Fruit fly (Drosophila melanogaster) whole organism, embryonic: ENCODE data around the gene Cht5.

Source experiments
- CG1024 ChIP-seq: fragments of 200-800 bp; sonication (Bioruptor generic); IDR thresholded peaks from 2 replicates; pipeline ENCODE4 v1.3.6; 2022; ENCODE audit warnings: missing biosample characterization, missing genetic modification characterization
- CG10959 ChIP-seq: fragments of 200-800 bp; sonication (Bioruptor generic); IDR thresholded peaks from 2 replicates; pipeline ENCODE4 v1.3.6; 2022; ENCODE audit warnings: missing biosample characterization, missing genetic modification characterization
- CG11696 ChIP-seq: fragments of 200-800 bp; sonication (Bioruptor generic); IDR thresholded peaks from 2 replicates; pipeline ENCODE4 v1.3.6; 2022; ENCODE audit warnings: missing biosample characterization, missing genetic modification characterization
- CG13296 ChIP-seq: fragments of 200-800 bp; sonication (Bioruptor generic); optimal IDR thresholded peaks from 3 replicates; lab custom pipeline; 2018; ENCODE audit warnings: missing biosample characterization, mild to moderate bottlenecking, missing genetic modification characterization
- CG17359 ChIP-seq: fragments of 200-800 bp; sonication (Bioruptor generic); optimal IDR thresholded peaks from 3 replicates; lab custom pipeline; 2018; ENCODE audit warnings: missing biosample characterization, mild to moderate bottlenecking, missing genetic modification characterization, moderate library complexity
- CG2116 ChIP-seq: fragments of 200-800 bp; sonication (Bioruptor generic); optimal IDR thresholded peaks from 3 replicates; lab custom pipeline; 2018; ENCODE audit warnings: missing biosample characterization, mild to moderate bottlenecking, missing genetic modification characterization
- CG3281 ChIP-seq: fragments of 200-800 bp; sonication (Bioruptor generic); optimal IDR thresholded peaks from 3 replicates; lab custom pipeline; 2017; ENCODE audit warnings: missing biosample characterization, mild to moderate bottlenecking, missing genetic modification characterization
- CG3407 ChIP-seq: fragments of 200-800 bp; sonication (Bioruptor generic); optimal IDR thresholded peaks from 2 replicates; lab custom pipeline; 2018; ENCODE audit warnings: missing biosample characterization, mild to moderate bottlenecking, missing genetic modification characterization
- CG43689 ChIP-seq: fragments of 200-800 bp; sonication (Bioruptor generic); IDR thresholded peaks from 2 replicates; pipeline ENCODE4 v1.3.6; 2022; ENCODE audit warnings: missing biosample characterization, missing genetic modification characterization
- CG6254 ChIP-seq: fragments of 200-800 bp; sonication (Bioruptor generic); optimal IDR thresholded peaks from 3 replicates; lab custom pipeline; 2017; ENCODE audit warnings: mild to moderate bottlenecking, missing biosample characterization, missing genetic modification reagents, missing genetic modification characterization
- CG7372 ChIP-seq: fragments of 200-800 bp; sonication (Bioruptor generic); IDR thresholded peaks from 2 replicates; pipeline ENCODE4 v1.3.6; 2022; ENCODE audit warnings: missing biosample characterization, missing genetic modification characterization
- CG8359 ChIP-seq: fragments of 200-800 bp; sonication (Bioruptor generic); optimal IDR thresholded peaks from 2 replicates; lab custom pipeline; 2017; ENCODE audit warnings: missing biosample characterization, mild to moderate bottlenecking, missing genetic modification characterization, borderline replicate concordance
- CG8388 ChIP-seq: fragments of 200-800 bp; sonication (Bioruptor generic); optimal IDR thresholded peaks from 2 replicates; lab custom pipeline; 2019; ENCODE audit warnings: missing biosample characterization, mild to moderate bottlenecking, missing genetic modification characterization, moderate library complexity
- CG9817 ChIP-seq: fragments of 200-800 bp; sonication (Bioruptor generic); optimal IDR thresholded peaks from 2 replicates; lab custom pipeline; 2018; ENCODE audit warnings: missing biosample characterization, mild to moderate bottlenecking, missing genetic modification characterization, moderate library complexity
- Dbx ChIP-seq: fragments of 200-800 bp; sonication (Bioruptor generic); IDR thresholded peaks from 3 replicates; pipeline ENCODE4 v1.3.6; 2022; ENCODE audit warnings: missing biosample characterization, missing genetic modification characterization
- Doc2 ChIP-seq: fragments of 200-800 bp; sonication (Bioruptor generic); IDR thresholded peaks from 2 replicates; pipeline ENCODE4 v1.3.6; 2022; ENCODE audit warnings: missing biosample characterization, missing genetic modification characterization
- Ets65A ChIP-seq: fragments of 200-800 bp; sonication (Bioruptor generic); peaks from one replicate; lab custom pipeline; 2016; ENCODE audit warnings: missing biosample characterization, missing genetic modification characterization
- HLHmδ ChIP-seq: fragments of 200-800 bp; sonication (Bioruptor generic); optimal IDR thresholded peaks from 2 replicates; lab custom pipeline; 2018; ENCODE audit warnings: missing biosample characterization, mild to moderate bottlenecking, missing genetic modification characterization, moderate library complexity
- Hr78 ChIP-seq, 2 experiments: fragments of 200-800 bp in 1 of 2; fragments of >200 bp in 1 of 2; sonication (Bioruptor generic) in 1 of 2; optimal IDR thresholded peaks; 2 replicates each; lab custom pipeline; 2017 to 2019; ENCODE audit warnings: missing biosample characterization in 2 of 2, missing genetic modification characterization in 2 of 2, mild to moderate bottlenecking in 1 of 2, moderate library complexity in 1 of 2
- Lhr ChIP-seq: fragments of 200-800 bp; sonication (Bioruptor generic); optimal IDR thresholded peaks from 3 replicates; lab custom pipeline; 2017; ENCODE audit warnings: mild to moderate bottlenecking, missing biosample characterization, missing genetic modification reagents, missing genetic modification characterization
- al ChIP-seq: fragments of 200-800 bp; sonication (Bioruptor generic); IDR thresholded peaks from 2 replicates; pipeline ENCODE4 v1.3.6; 2022; ENCODE audit warnings: missing biosample characterization, missing genetic modification characterization
- caup ChIP-seq: fragments of 200-800 bp; sonication (Bioruptor generic); optimal IDR thresholded peaks from 3 replicates; lab custom pipeline; 2017; ENCODE audit warnings: missing biosample characterization, mild to moderate bottlenecking, missing genetic modification characterization, moderate library complexity; ENCODE audit not compliant: severe bottlenecking
- danr ChIP-seq: fragments of 200-800 bp; sonication (Bioruptor generic); IDR thresholded peaks from 2 replicates; pipeline ENCODE4 v1.3.6; 2022; ENCODE audit warnings: missing biosample characterization, missing genetic modification characterization
- dm ChIP-seq: fragments of 200-800 bp; sonication (Bioruptor generic); optimal IDR thresholded peaks from 3 replicates; lab custom pipeline; 2016; ENCODE audit warnings: missing biosample characterization, missing genetic modification characterization
- dpn ChIP-seq, 2 experiments: fragments of 200-800 bp; sonication (Bioruptor generic); optimal IDR thresholded peaks; 3 replicates each; lab custom pipeline; 2016; ENCODE audit warnings: missing biosample characterization in 2 of 2, missing genetic modification characterization in 2 of 2
- fd64A ChIP-seq: fragments of 200-800 bp; sonication (Bioruptor generic); optimal IDR thresholded peaks from 3 replicates; lab custom pipeline; 2018; ENCODE audit warnings: missing biosample characterization, mild to moderate bottlenecking, missing genetic modification characterization
- gce ChIP-seq: fragments of 200-800 bp; sonication (Bioruptor generic); IDR thresholded peaks from 3 replicates; pipeline ENCODE4 v1.3.6; 2022; ENCODE audit warnings: missing biosample characterization, missing genetic modification characterization
- ind ChIP-seq: fragments of 200-800 bp; sonication (Bioruptor generic); optimal IDR thresholded peaks from 3 replicates; lab custom pipeline; 2016; ENCODE audit warnings: missing biosample characterization, missing genetic modification characterization
- maf-S ChIP-seq: fragments of 200-800 bp; sonication (Bioruptor generic); optimal IDR thresholded peaks from 2 replicates; lab custom pipeline; 2016; ENCODE audit warnings: missing biosample characterization, missing genetic modification characterization
- nau ChIP-seq: fragments of 200-800 bp; sonication (Bioruptor generic); optimal IDR thresholded peaks from 3 replicates; lab custom pipeline; 2017; ENCODE audit warnings: missing biosample characterization, mild to moderate bottlenecking, missing genetic modification characterization, missing genetic modification reagents
- phol ChIP-seq: fragments of 200-800 bp; sonication (Bioruptor generic); optimal IDR thresholded peaks from 3 replicates; lab custom pipeline; 2018; ENCODE audit warnings: missing biosample characterization, mild to moderate bottlenecking, missing genetic modification characterization, moderate library complexity
- pum ChIP-seq: fragments of 200-800 bp; sonication (Bioruptor generic); optimal IDR thresholded peaks from 2 replicates; lab custom pipeline; 2016; ENCODE audit warnings: missing biosample characterization, missing genetic modification characterization
- ranshi ChIP-seq: fragments of 200-800 bp; sonication (Bioruptor generic); IDR thresholded peaks from 2 replicates; pipeline ENCODE4 v1.3.6; 2022; ENCODE audit warnings: missing biosample characterization, missing genetic modification characterization
- sd ChIP-seq: fragments of 200-800 bp; sonication (Bioruptor generic); optimal IDR thresholded peaks from 3 replicates; lab custom pipeline; 2018; ENCODE audit warnings: missing biosample characterization, mild to moderate bottlenecking, missing genetic modification characterization, moderate library complexity
- sisA ChIP-seq: fragments of 200-800 bp; sonication (Bioruptor generic); IDR thresholded peaks from 2 replicates; pipeline ENCODE4 v1.3.6; 2022; ENCODE audit warnings: missing biosample characterization, missing genetic modification characterization
- slp2 ChIP-seq: fragments of 200-800 bp; sonication (Bioruptor generic); optimal IDR thresholded peaks from 2 replicates; lab custom pipeline; 2016; ENCODE audit warnings: missing biosample characterization, missing genetic modification characterization
- sr ChIP-seq: fragments of 200-800 bp; sonication (Bioruptor generic); IDR thresholded peaks from 3 replicates; pipeline ENCODE4 v1.3.6; 2022; ENCODE audit warnings: missing biosample characterization, missing genetic modification characterization
- stwl ChIP-seq: fragments of 200-800 bp; sonication (Bioruptor generic); optimal IDR thresholded peaks from 3 replicates; lab custom pipeline; 2018; ENCODE audit warnings: missing biosample characterization, mild to moderate bottlenecking, missing genetic modification characterization, moderate library complexity
- trem ChIP-seq: fragments of 200-800 bp; optimal IDR thresholded peaks from 3 replicates; lab custom pipeline; 2019; ENCODE audit warnings: missing biosample characterization, mild to moderate bottlenecking, missing genetic modification characterization, moderate library complexity
- ttk ChIP-seq: fragments of 200-800 bp; sonication (Bioruptor generic); IDR thresholded peaks from 2 replicates; pipeline ENCODE4 v2.1.2; 2022; ENCODE audit warnings: missing biosample characterization, missing genetic modification characterization
- usp ChIP-seq: fragments of >200 bp; optimal IDR thresholded peaks from 2 replicates; lab custom pipeline; 2017; ENCODE audit warnings: missing biosample characterization, missing genetic modification characterization
- wdn ChIP-seq: fragments of 200-800 bp; sonication (Bioruptor generic); IDR thresholded peaks from 2 replicates; pipeline ENCODE4 v1.3.6; 2022; ENCODE audit warnings: missing biosample characterization, missing genetic modification characterization
- z ChIP-seq: fragments of 200-800 bp; sonication (Bioruptor generic); IDR thresholded peaks from 3 replicates; pipeline ENCODE4 v1.3.6; 2022; ENCODE audit warnings: missing biosample characterization, missing genetic modification characterization
- zf30C ChIP-seq: fragments of 200-800 bp; sonication (Bioruptor generic); optimal IDR thresholded peaks from 3 replicates; lab custom pipeline; 2018; ENCODE audit warnings: missing biosample characterization, mild to moderate bottlenecking, missing genetic modification characterization

The Cht5 gene

DNA sequence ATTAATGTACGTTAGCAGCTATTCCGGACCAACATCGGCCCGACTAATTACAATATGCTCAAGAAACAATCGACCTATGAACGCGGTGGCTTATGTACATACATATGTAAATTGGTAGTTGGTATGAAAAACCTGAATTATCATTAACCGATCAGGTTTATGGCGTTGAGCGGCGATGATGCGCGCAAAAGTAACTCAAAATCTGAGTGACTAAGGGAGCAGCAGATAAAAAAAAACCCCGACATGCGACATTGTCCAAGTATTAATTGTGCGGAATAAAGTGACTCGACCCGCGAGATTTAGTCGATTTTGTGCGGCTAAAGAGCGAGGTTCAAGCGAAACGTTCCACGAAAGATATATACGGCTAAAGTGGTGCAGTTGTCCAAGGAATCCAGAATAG is 1.9 kb upstream of the Cht5 start, which contains the start of gene CG9312:
CG9312 (plus strand) TSS at position 301 of the 400 bp plus-strand sequence.
- TF ChIP-seq caup (GFP tag; lab: Kevin White, UChicago) (no peak), z (peak; percentile 76; the same call in 1 of the 3 replicates)
- TF ChIP-seq, all 482 proteins: peak for 1

DNA sequence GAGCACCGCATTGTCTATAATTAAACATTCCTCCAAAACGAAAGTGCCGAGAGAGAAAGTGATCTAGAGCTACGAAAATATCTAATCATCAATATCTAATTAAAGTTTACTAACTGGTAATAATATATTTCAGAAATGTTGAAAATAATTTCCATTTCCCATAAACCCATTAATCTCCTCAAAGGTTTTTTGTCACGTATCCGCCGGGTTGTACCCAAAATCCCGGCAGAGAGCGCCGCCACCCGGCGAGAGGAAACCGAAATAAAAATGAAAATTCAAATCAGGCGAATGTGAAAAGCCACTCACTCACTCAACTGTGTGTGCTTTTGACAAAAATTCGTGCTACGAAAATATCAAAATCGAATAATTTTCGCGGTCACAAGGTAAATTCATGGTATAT is 3.8 kb downstream of the Cht5 start, which contains the start of gene CG9297:
CG9297 (plus strand) TSS at position 301 of the 400 bp plus-strand sequence.
- TF ChIP-seq usp (GFP tag; lab: Kevin White, UChicago) (no peak), CG8388 (GFP tag; lab: Kevin White, UChicago) (no peak), slp2 (GFP tag; lab: Kevin White, UChicago) (no peak), fd64A (GFP tag; lab: Kevin White, UChicago) (no peak)

DNA sequence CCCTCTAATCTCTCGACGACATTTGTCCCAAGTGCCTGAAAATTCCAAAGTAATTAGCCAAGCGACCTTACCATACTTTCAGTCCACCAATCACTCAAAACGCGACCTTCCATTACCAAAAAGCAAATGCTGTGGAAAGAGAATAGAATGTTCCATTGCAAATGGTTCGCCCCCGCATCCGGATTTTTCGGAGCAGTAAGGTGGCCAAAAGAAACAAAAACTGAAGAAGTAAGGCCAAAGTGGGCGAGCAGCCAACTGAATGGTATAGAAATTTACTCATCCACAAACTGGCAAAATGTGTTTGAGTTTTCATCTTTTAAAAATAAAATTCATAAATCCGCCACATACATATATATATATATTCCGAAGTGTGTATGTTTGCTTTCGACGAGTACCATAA is 6.0 kb downstream of the Cht5 start:
- peak; percentile 90 for TF ChIP-seq sr (GFP tag; lab: Robert Waterston, UW)
- 0 out of 3 replicates have a peak, but pooled peaks have one; percentile 47 for TF ChIP-seq z
- peak; percentile 59 for TF ChIP-seq sd
- no peak for TF ChIP-seq CG3407 (GFP tag; lab: Kevin White, UChicago)
- TF ChIP-seq Ets65A (GFP tag; lab: Kevin White, UChicago) = peak; percentile 31
- TF ChIP-seq CG13296 (GFP tag; lab: Kevin White, UChicago) = no peak
- TF ChIP-seq, all 482 proteins: peak for 4

DNA sequence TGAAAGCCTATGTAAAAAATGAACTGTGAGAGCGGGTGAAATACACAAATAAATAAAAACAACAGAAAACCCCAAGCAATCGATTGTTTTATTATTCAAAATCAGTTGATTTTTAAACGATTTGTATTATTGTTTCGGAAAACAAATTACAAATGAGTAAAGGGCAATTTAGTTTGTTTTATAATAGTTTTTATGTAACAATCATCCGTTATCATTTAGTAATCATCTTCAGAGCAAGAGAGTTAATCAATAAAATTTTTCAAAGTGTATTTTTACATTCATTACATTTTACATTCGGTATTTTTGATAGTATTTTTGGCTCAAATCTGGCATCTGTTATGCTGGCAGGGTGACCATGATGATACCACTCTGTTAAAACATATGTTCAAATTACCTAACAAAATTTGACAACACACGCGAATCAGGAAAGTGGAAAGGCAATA is 11.9 kb downstream of the Cht5 start, which contains the start of the genes CG42375 and CG9288:
CG42375 (plus strand) TSS at position 384 of the 443 bp plus-strand sequence.
CG9288 (plus strand) TSS at position 384 of the 443 bp plus-strand sequence.
- TF ChIP-seq CG6254 (GFP tag; lab: Kevin White, UChicago) = peak; percentile 67
- TF ChIP-seq CG1024 (GFP tag; lab: Robert Waterston, UW) = peak; percentile 41; the same call in 1 of the 2 replicates
- TF ChIP-seq Lhr = no peak
- TF ChIP-seq CG10959 (GFP tag; lab: Robert Waterston, UW) = peak; percentile 42; the same call in 1 of the 2 replicates
- TF ChIP-seq Dbx (GFP tag; lab: Robert Waterston, UW) = peak; percentile 61; the same call in 1 of the 3 replicates
- TF ChIP-seq phol = peak; percentile 73
- TF ChIP-seq HLHmδ (GFP tag; lab: Kevin White, UChicago) = no peak
- no peak for TF ChIP-seq sisA (GFP tag; lab: Robert Waterston, UW)
- TF ChIP-seq gce (GFP tag; lab: Robert Waterston, UW) = 0 out of 3 replicates have a peak, but pooled peaks have one; percentile 38
- no peak for TF ChIP-seq Doc2 (GFP tag; lab: Robert Waterston, UW)
- peak; percentile 4 for TF ChIP-seq dm (GFP tag; lab: Kevin White, UChicago)
- TF ChIP-seq al (GFP tag; lab: Robert Waterston, UW) = 0 out of 2 replicates have a peak, but pooled peaks have one; percentile 35
- TF ChIP-seq ttk (GFP tag; lab: Robert Waterston, UW) = peak; percentile 18; the same call in 1 of the 2 replicates
- TF ChIP-seq Hr78 (GFP tag; optimal IDR thresholded peaks at IDR 0.05; lab: Kevin White, UChicago) = peak in 1 of 2 experiments; percentile 24
- TF ChIP-seq CG8359 (GFP tag; lab: Kevin White, UChicago) = peak; percentile 58
- TF ChIP-seq CG43689 (GFP tag; lab: Robert Waterston, UW) = no peak
- peak; percentile 52 for TF ChIP-seq pum
- TF ChIP-seq dpn (GFP tag; optimal IDR thresholded peaks at IDR 0.05; lab: Kevin White, UChicago) = peak; percentile 7 to 17
- peak; percentile 40 for TF ChIP-seq maf-S (GFP tag; lab: Kevin White, UChicago)
- TF ChIP-seq CG9817 (tag; lab: Kevin White, UChicago) = peak; percentile 27
- peak; percentile 75 for TF ChIP-seq ranshi (GFP tag; lab: Robert Waterston, UW)
- no peak for TF ChIP-seq CG7372 (GFP tag; lab: Robert Waterston, UW)
- TF ChIP-seq CG11696 (GFP tag; lab: Robert Waterston, UW) = no peak
- peak; percentile 40; the same call in 1 of the 2 replicates for TF ChIP-seq danr (GFP tag; lab: Robert Waterston, UW)
- 0 out of 2 replicates have a peak, but pooled peaks have one; percentile 16 for TF ChIP-seq wdn (GFP tag; lab: Robert Waterston, UW)
- peak; percentile 33 for TF ChIP-seq stwl (tag; lab: Kevin White, UChicago)
- peak; percentile 76 for TF ChIP-seq CG17359 (tag; lab: Kevin White, UChicago)
- peak; percentile 35 for TF ChIP-seq nau (GFP tag; lab: Kevin White, UChicago)
- TF ChIP-seq CG3407 (GFP tag; lab: Kevin White, UChicago) = peak; percentile 1
- TF ChIP-seq CG8388 (GFP tag; lab: Kevin White, UChicago) = peak; percentile 70
- peak; percentile 82 for TF ChIP-seq CG3281
- peak; percentile 63 for TF ChIP-seq ind (GFP tag; lab: Kevin White, UChicago)
- TF ChIP-seq zf30C (GFP tag; lab: Kevin White, UChicago) = peak; percentile 81
- TF ChIP-seq trem (tag; lab: Kevin White, UChicago) = peak; percentile 59
- TF ChIP-seq CG2116 = peak; percentile 9
